Worm (Caenorhabditis elegans) whole organism, late embryonic: ENCODE results near the gene E04F6.4.

ENCODE experiments used
- eyg-1 ChIP-seq: sonication (generic microtip); optimal IDR thresholded peaks from 2 replicates; lab custom pipeline; 2016; ENCODE audit warnings: missing genotype, missing genetic modification characterization, missing compliant biosample characterization
- fax-1 ChIP-seq: sonication (generic microtip); optimal IDR thresholded peaks from 2 replicates; lab custom pipeline; 2016; ENCODE audit warnings: missing genotype, missing genetic modification characterization, missing compliant biosample characterization
- hlh-30 ChIP-seq: sonication (generic microtip); optimal IDR thresholded peaks from 2 replicates; lab custom pipeline; 2017; ENCODE audit warnings: antibody characterized with exemption, missing genetic modification characterization, missing compliant biosample characterization; ENCODE audit not compliant: insufficient read depth
- syd-9 ChIP-seq: sonication (generic microtip); optimal IDR thresholded peaks from 2 replicates; lab custom pipeline; 2016; ENCODE audit warnings: mild to moderate bottlenecking, missing genetic modification characterization, moderate library complexity, missing compliant biosample characterization

DNA sequence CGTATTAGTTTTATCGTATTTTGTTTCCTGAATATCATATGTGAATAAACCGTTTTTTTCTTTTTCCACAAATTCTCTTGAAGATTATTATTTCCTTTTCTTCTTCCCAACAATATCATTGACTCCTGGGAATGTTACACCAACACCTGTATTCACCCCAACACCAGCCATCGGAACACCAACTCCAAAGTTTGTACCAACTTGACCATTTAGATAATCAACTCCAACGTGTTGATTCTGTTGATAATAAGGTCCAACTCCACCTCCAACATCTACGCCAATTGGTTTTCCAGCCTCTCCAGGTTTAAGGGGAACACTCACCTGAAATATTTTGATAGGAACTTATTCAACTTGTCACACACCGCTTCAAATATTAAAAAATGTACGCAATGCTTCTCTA is 8.2 kb downstream of the E04F6.4 start:
- no peak for TF ChIP-seq fax-1 (tag; lab: Kevin White, UChicago)
- no peak for TF ChIP-seq syd-9
- TF ChIP-seq eyg-1 (tag; lab: Kevin White, UChicago): no peak
- no peak for TF ChIP-seq hlh-30 (tag; lab: Kevin White, UChicago)
